Worm (Caenorhabditis elegans) whole organism, L4/young adult: ENCODE measurements around the gene lpin-1.

ENCODE experiments used
- W03F9.2 ChIP-seq: fragments of 150-350 bp; optimal IDR thresholded peaks from 2 replicates; lab custom pipeline; 2014; ENCODE audit warnings: missing biosample characterization, missing genetic modification characterization
- dao-5 ChIP-seq: sonication (generic microtip); optimal IDR thresholded peaks from 2 replicates; lab custom pipeline; 2016; ENCODE audit warnings: missing genotype, missing genetic modification characterization, moderate library complexity, missing compliant biosample characterization
- him-1 ChIP-seq: sonication (generic microtip); optimal IDR thresholded peaks from 2 replicates; lab custom pipeline; 2016; ENCODE audit warnings: missing genotype, missing genetic modification reagents, missing genetic modification characterization, missing compliant biosample characterization

The lpin-1 gene

DNA sequence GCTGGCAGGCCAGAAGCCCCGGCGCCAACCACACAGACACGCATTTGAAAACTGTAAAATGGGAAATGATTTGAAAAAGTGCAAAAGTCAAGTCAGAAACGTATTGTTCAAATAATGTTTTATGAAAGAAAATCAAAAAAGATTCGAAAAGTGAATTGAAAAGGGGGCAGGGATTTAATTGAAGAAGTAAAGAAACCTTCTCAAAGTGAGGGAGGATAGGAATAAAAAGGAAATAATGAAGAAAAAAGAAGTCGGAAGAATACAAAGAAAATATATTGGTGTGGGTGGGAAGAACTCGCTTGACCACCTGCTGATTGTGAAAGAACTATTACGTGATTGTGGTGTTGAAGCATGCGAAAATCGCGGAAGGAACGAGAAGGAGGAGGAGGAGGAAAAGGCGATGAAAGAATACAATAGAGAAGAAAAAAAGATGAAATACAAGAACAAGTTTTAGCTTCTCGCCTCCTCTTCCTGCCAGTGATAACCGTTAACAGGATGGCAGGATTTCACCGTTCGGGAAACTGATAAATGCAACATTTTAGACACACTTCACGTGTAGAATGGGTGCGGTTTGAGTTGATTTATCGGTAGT is 47.2 kb downstream of the lpin-1 start, which contains the start of gene fmo-4:
Gene fmo-4 (minus strand): TSS at position 51 of the 592 bp plus-strand sequence.
- TF ChIP-seq W03F9.2 (no peak), dao-5 (tag; lab: Kevin White, UChicago) (no peak)

- TF ChIP-seq dao-5 (tag; lab: Kevin White, UChicago) (no peak), him-1 (tag; lab: Kevin White, UChicago) (no peak), W03F9.2 (no peak)
These were observed 53.0 kb downstream of the lpin-1 start, which contains the start of gene rdy-2 for ce11 chrV:13600882-13601281. TSS of gene rdy-2 (minus strand) at chrV:13600982.
